Worm (Caenorhabditis elegans) whole organism, young adult: ENCODE data around the gene mcat-1.

Experiments
- F49E8.2 ChIP-seq: sonication (generic microtip); optimal IDR thresholded peaks from 3 replicates; lab custom pipeline; 2017; ENCODE audit warnings: missing genetic modification characterization, mild to moderate bottlenecking, missing compliant biosample characterization, antibody characterized with exemption, moderate library complexity; ENCODE audit not compliant: insufficient read depth
- bed-2 ChIP-seq: fragments of 200-800 bp; sonication (Bioruptor generic); IDR thresholded peaks from 2 replicates; pipeline ENCODE4 v1.3.6; 2022; ENCODE audit warnings: missing genetic modification reagents, missing genetic modification characterization, missing compliant biosample characterization
- ceh-100 ChIP-seq: fragments of 200-800 bp; sonication (Bioruptor generic); IDR thresholded peaks from 2 replicates; pipeline ENCODE4 v1.3.6; 2022; ENCODE audit warnings: missing genetic modification reagents, missing genetic modification characterization, missing compliant biosample characterization
- dpl-1 ChIP-seq: fragments of 150-350 bp; optimal IDR thresholded peaks from 2 replicates; lab custom pipeline; 2014; ENCODE audit warnings: missing biosample characterization, missing genetic modification reagents, missing genetic modification characterization
- fkh-3 ChIP-seq: sonication (generic microtip); optimal IDR thresholded peaks from 2 replicates; lab custom pipeline; 2016; ENCODE audit warnings: mild to moderate bottlenecking, missing genetic modification characterization, missing compliant biosample characterization
- let-526 ChIP-seq: fragments of 200-800 bp; sonication (Bioruptor generic); IDR thresholded peaks from 2 replicates; pipeline ENCODE4 v1.3.6; 2022; ENCODE audit warnings: missing genetic modification reagents, missing genetic modification characterization, missing compliant biosample characterization
- madf-6 ChIP-seq: fragments of 200-800 bp; sonication (Bioruptor generic); IDR thresholded peaks from 2 replicates; pipeline ENCODE4 v1.3.6; 2022; ENCODE audit warnings: missing genetic modification reagents, missing genetic modification characterization, missing compliant biosample characterization
- nfya-1 ChIP-seq: sonication (generic microtip); optimal IDR thresholded peaks from 2 replicates; lab custom pipeline; 2017; ENCODE audit warnings: antibody characterized with exemption, missing compliant biosample characterization, missing genetic modification characterization, borderline replicate concordance; ENCODE audit not compliant: insufficient read depth
- pha-4 ChIP-seq: fragments of 150-350 bp; sonication (generic microtip); optimal IDR thresholded peaks from 2 replicates; lab custom pipeline; 2014; ENCODE audit warnings: missing biosample characterization, missing genetic modification reagents, missing genetic modification characterization
- unc-130 ChIP-seq: sonication (generic microtip); optimal IDR thresholded peaks from 2 replicates; lab custom pipeline; 2016; ENCODE audit warnings: missing genetic modification reagents, missing genetic modification characterization, missing compliant biosample characterization
- unc-62 ChIP-seq: fragments of 150-350 bp; optimal IDR thresholded peaks from 2 replicates; lab custom pipeline; 2014; ENCODE audit warnings: missing biosample characterization, missing genetic modification reagents, missing genetic modification characterization
- ztf-6 ChIP-seq: fragments of 200-800 bp; sonication (Bioruptor generic); IDR thresholded peaks from 2 replicates; pipeline ENCODE4 v1.3.6; 2022; ENCODE audit warnings: missing genetic modification reagents, missing genetic modification characterization, missing compliant biosample characterization

DNA sequence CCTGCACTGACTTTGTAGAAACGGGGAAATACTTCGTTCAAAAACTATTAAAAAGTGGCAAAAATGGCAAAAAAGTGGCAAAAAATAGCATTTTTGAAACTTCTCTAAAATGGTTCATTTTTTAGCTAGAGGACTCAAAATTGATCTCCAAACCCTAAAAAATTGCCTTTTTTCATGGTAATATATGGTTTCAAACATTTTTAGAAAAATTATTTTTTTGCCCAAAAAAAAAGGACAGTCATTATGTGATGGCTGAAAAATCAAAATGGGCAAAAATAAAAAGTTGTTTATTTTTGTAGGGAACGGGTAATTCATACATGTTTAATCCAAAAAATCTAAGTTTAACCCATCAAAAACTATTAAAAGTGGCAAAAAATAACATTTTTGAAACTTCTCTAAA, 3.4 kb downstream of the mcat-1 start:
- TF ChIP-seq pha-4 (no peak), ceh-100 (GFP tag; lab: Robert Waterston, UW) (no peak), ztf-6 (GFP tag; lab: Robert Waterston, UW) (no peak), unc-130 (GFP tag; lab: Kevin White, UChicago) (no peak), unc-62 (GFP tag; lab: Kevin White, UChicago) (no peak), F49E8.2 (tag; lab: Kevin White, UChicago) (no peak), let-526 (no peak), nfya-1 (no peak), dpl-1 (GFP tag; lab: Kevin White, UChicago) (no peak), fkh-3 (tag; lab: Kevin White, UChicago) (no peak), madf-6 (GFP tag; lab: Robert Waterston, UW) (no peak), bed-2 (GFP tag; lab: Robert Waterston, UW) (no peak)
